Fruit fly (Drosophila melanogaster): Measurements from ENCODE around the gene RpL32.

dm6 chr3R:30037630-30038029 lies 8.3 kb downstream of the RpL32 start, which contains the start of gene ocn:
- no peak for TF ChIP-seq topi (GFP tag; optimal IDR thresholded peaks at IDR 0.05)
- no peak for TF ChIP-seq OdsH (GFP tag; optimal IDR thresholded peaks at IDR 0.05)
- no peak for TF ChIP-seq salr (GFP tag; optimal IDR thresholded peaks at IDR 0.05)
- no peak for TF ChIP-seq Hr39 (GFP tag; optimal IDR thresholded peaks at IDR 0.05)
- TF ChIP-seq Lpt (GFP tag; optimal IDR thresholded peaks at IDR 0.05), result no peak
- TF ChIP-seq CG10631 (GFP tag; optimal IDR thresholded peaks at IDR 0.05), result no peak
- no peak for TF ChIP-seq ss (GFP tag; optimal IDR thresholded peaks at IDR 0.05)
